Worm (Caenorhabditis elegans) whole organism, young adult: ENCODE data around the gene unc-50.
A peak's percentile ranks its signal among the peaks of the same experiment; 100 is the strongest.

ENCODE experiments used
- B0019.2 ChIP-seq: fragments of 200-800 bp; sonication (Bioruptor generic); conservative IDR thresholded peaks from 2 replicates; pipeline ENCODE4 v1.3.6; 2022; ENCODE audit warnings: missing genetic modification reagents, missing genetic modification characterization, missing compliant biosample characterization
- B0261.1 ChIP-seq: sonication (generic microtip); optimal IDR thresholded peaks from 2 replicates; lab custom pipeline; 2016; ENCODE audit warnings: mild to moderate bottlenecking, missing genetic modification characterization, moderate library complexity, missing compliant biosample characterization
- C06A6.2 ChIP-seq: fragments of 200-800 bp; sonication (Bioruptor generic); conservative IDR thresholded peaks from 2 replicates; pipeline ENCODE4 v1.3.6; 2022; ENCODE audit warnings: missing genetic modification characterization, missing compliant biosample characterization
- F10E7.11 ChIP-seq: sonication (generic microtip); optimal IDR thresholded peaks from 2 replicates; lab custom pipeline; 2017; ENCODE audit warnings: mild to moderate bottlenecking, missing genetic modification characterization, moderate library complexity, missing compliant biosample characterization
- F33H1.4 ChIP-seq: fragments of 200-800 bp; sonication (Bioruptor generic); IDR thresholded peaks from 2 replicates; pipeline ENCODE4 v1.3.6; 2022; ENCODE audit warnings: missing genetic modification reagents, missing genetic modification characterization, missing compliant biosample characterization
- F55B11.4 ChIP-seq: sonication (generic microtip); optimal IDR thresholded peaks from 2 replicates; lab custom pipeline; 2016; ENCODE audit warnings: missing compliant biosample characterization, missing genetic modification characterization, borderline replicate concordance; ENCODE audit not compliant: insufficient read depth
- K12H6.12 ChIP-seq: fragments of 200-800 bp; sonication (Bioruptor generic); optimal IDR thresholded peaks from 2 replicates; lab custom pipeline; 2018; ENCODE audit warnings: mild to moderate bottlenecking, missing genetic modification characterization, missing compliant biosample characterization
- Y79H2A.3 ChIP-seq: fragments of 200-800 bp; sonication (Bioruptor generic); conservative IDR thresholded peaks from 2 replicates; pipeline ENCODE4 v1.3.6; 2022; ENCODE audit warnings: missing genetic modification reagents, missing genetic modification characterization, missing compliant biosample characterization
- aptf-3 ChIP-seq: fragments of 200-800 bp; sonication (Bioruptor generic); IDR thresholded peaks from 2 replicates; pipeline ENCODE4 v1.3.6; 2022; ENCODE audit warnings: missing genetic modification characterization, missing compliant biosample characterization
- attf-5 ChIP-seq: fragments of 200-800 bp; sonication (Bioruptor generic); optimal IDR thresholded peaks from 2 replicates; lab custom pipeline; 2018; ENCODE audit warnings: mild to moderate bottlenecking, missing genetic modification characterization, missing compliant biosample characterization
- cebp-1 ChIP-seq, 2 experiments: fragments of 200-800 bp in 1 of 2; sonication (Bioruptor generic) in 1 of 2; sonication (generic microtip) in 1 of 2; IDR thresholded peaks in 1 of 2; optimal IDR thresholded peaks in 1 of 2; 2 replicates each; pipeline versions ENCODE4 v1.3.6 to Lab custom; 2017 to 2022; ENCODE audit warnings: missing compliant biosample characterization in 2 of 2, missing genetic modification characterization in 2 of 2, mild to moderate bottlenecking in 1 of 2, missing genetic modification reagents in 1 of 2, moderate library complexity in 1 of 2
- cebp-2 ChIP-seq: fragments of 200-800 bp; sonication (Bioruptor generic); IDR thresholded peaks from 2 replicates; pipeline ENCODE4 v1.3.6; 2022; ENCODE audit warnings: missing genetic modification characterization, missing compliant biosample characterization
- ceh-27 ChIP-seq: fragments of 200-800 bp; sonication (Bioruptor generic); optimal IDR thresholded peaks from 2 replicates; lab custom pipeline; 2018; ENCODE audit warnings: mild to moderate bottlenecking, missing genetic modification characterization, moderate library complexity, missing compliant biosample characterization
- ceh-40 ChIP-seq: fragments of 200-800 bp; sonication (Bioruptor generic); IDR thresholded peaks from 2 replicates; pipeline ENCODE4 v1.3.6; 2022; ENCODE audit warnings: missing genetic modification characterization, missing compliant biosample characterization
- ceh-58 ChIP-seq: fragments of 200-800 bp; sonication (Bioruptor generic); IDR thresholded peaks from 2 replicates; pipeline ENCODE4 v1.3.6; 2022; ENCODE audit warnings: missing genetic modification characterization, missing compliant biosample characterization
- ceh-79 ChIP-seq: sonication (generic microtip); optimal IDR thresholded peaks from 2 replicates; lab custom pipeline; 2017; ENCODE audit warnings: mild to moderate bottlenecking, missing genetic modification characterization, missing compliant biosample characterization
- chd-7 ChIP-seq: sonication (generic microtip); optimal IDR thresholded peaks from 2 replicates; lab custom pipeline; 2016; ENCODE audit warnings: mild to moderate bottlenecking, missing genetic modification characterization, moderate library complexity, missing compliant biosample characterization
- dpl-1 ChIP-seq: fragments of 150-350 bp; optimal IDR thresholded peaks from 2 replicates; lab custom pipeline; 2014; ENCODE audit warnings: missing biosample characterization, missing genetic modification reagents, missing genetic modification characterization
- efl-1 ChIP-seq: fragments of 150-350 bp; optimal IDR thresholded peaks from 2 replicates; lab custom pipeline; 2014; ENCODE audit warnings: missing biosample characterization, missing genetic modification reagents, missing genetic modification characterization
- egl-44 ChIP-seq: fragments of 200-800 bp; sonication (Bioruptor generic); IDR thresholded peaks from 2 replicates; pipeline ENCODE4 v1.3.6; 2022; ENCODE audit warnings: missing genetic modification reagents, missing genetic modification characterization, missing compliant biosample characterization
- egrh-3 ChIP-seq: fragments of 200-800 bp; sonication (Bioruptor generic); IDR thresholded peaks from 2 replicates; pipeline ENCODE4 v1.3.6; 2022; ENCODE audit warnings: missing genetic modification reagents, missing genetic modification characterization, missing compliant biosample characterization
- fkh-3 ChIP-seq: sonication (generic microtip); optimal IDR thresholded peaks from 2 replicates; lab custom pipeline; 2016; ENCODE audit warnings: mild to moderate bottlenecking, missing genetic modification characterization, missing compliant biosample characterization
- hmg-1.2 ChIP-seq: fragments of 200-800 bp; sonication (Bioruptor generic); IDR thresholded peaks from 2 replicates; pipeline ENCODE4 v1.3.6; 2022; ENCODE audit warnings: missing genetic modification reagents, missing genetic modification characterization, missing compliant biosample characterization
- hmg-20 ChIP-seq: fragments of 200-800 bp; sonication (Bioruptor generic); IDR thresholded peaks from 2 replicates; pipeline ENCODE4 v1.3.6; 2022; ENCODE audit warnings: missing genetic modification reagents, missing genetic modification characterization, missing compliant biosample characterization
- hsf-1 ChIP-seq: fragments of 200-800 bp; sonication (Bioruptor generic); IDR thresholded peaks from 2 replicates; pipeline ENCODE4 v1.3.6; 2022; ENCODE audit warnings: missing genetic modification reagents, missing genetic modification characterization, missing compliant biosample characterization
- lin-35 ChIP-seq, 3 experiments: fragments of 150-350 bp in 2 of 3; sonication (generic microtip) in 1 of 3; optimal IDR thresholded peaks; 2 replicates each; lab custom pipeline; 2014 to 2018; ENCODE audit warnings: missing biosample characterization in 3 of 3, missing genetic modification characterization in 3 of 3, missing genetic modification reagents in 3 of 3
- lin-40 ChIP-seq: sonication (generic microtip); optimal IDR thresholded peaks from 2 replicates; lab custom pipeline; 2016; ENCODE audit warnings: missing genetic modification characterization, mild to moderate bottlenecking, missing compliant biosample characterization, missing genotype, missing genetic modification reagents
- madf-8 ChIP-seq: fragments of 200-800 bp; sonication (Bioruptor generic); conservative IDR thresholded peaks from 2 replicates; pipeline ENCODE4 v1.3.6; 2022; ENCODE audit warnings: missing genetic modification reagents, missing genetic modification characterization, missing compliant biosample characterization
- mcd-1 ChIP-seq: fragments of 200-800 bp; sonication (Bioruptor generic); IDR thresholded peaks from 2 replicates; pipeline ENCODE4 v1.3.6; 2022; ENCODE audit warnings: missing genetic modification reagents, missing genetic modification characterization, missing compliant biosample characterization
- mes-4 ChIP-seq: sonication (generic microtip); optimal IDR thresholded peaks from 2 replicates; lab custom pipeline; 2016; ENCODE audit warnings: missing genotype, missing genetic modification characterization, missing compliant biosample characterization
- mxl-1 ChIP-seq: sonication (generic microtip); optimal IDR thresholded peaks from 2 replicates; lab custom pipeline; 2016; ENCODE audit warnings: missing genetic modification characterization, missing compliant biosample characterization
- nfyb-1 ChIP-seq: fragments of 200-800 bp; sonication (Bioruptor generic); IDR thresholded peaks from 2 replicates; pipeline ENCODE4 v1.3.6; 2022; ENCODE audit warnings: missing genetic modification reagents, missing genetic modification characterization, missing compliant biosample characterization
- pbrm-1 ChIP-seq: fragments of 200-800 bp; sonication (Bioruptor generic); IDR thresholded peaks from 2 replicates; pipeline ENCODE4 v1.3.6; 2022; ENCODE audit warnings: missing genetic modification reagents, missing genetic modification characterization, missing compliant biosample characterization
- snpc-4 ChIP-seq, 5 experiments: fragments of 150-350 bp in 1 of 5; sonication (generic microtip) in 4 of 5; optimal IDR thresholded peaks; 2 replicates each; lab custom pipeline; 2014 to 2018; ENCODE audit warnings: missing genetic modification characterization in 5 of 5, missing biosample characterization in 3 of 5, antibody characterized with exemption in 2 of 5, mild to moderate bottlenecking in 2 of 5, missing compliant biosample characterization in 2 of 5, missing genotype in 2 of 5, moderate library complexity in 2 of 5, missing genetic modification reagents in 1 of 5
- sptf-2 ChIP-seq: fragments of 200-800 bp; sonication (Bioruptor generic); optimal IDR thresholded peaks from 2 replicates; lab custom pipeline; 2018; ENCODE audit warnings: mild to moderate bottlenecking, missing genetic modification characterization, missing compliant biosample characterization
- unc-130 ChIP-seq: sonication (generic microtip); optimal IDR thresholded peaks from 2 replicates; lab custom pipeline; 2016; ENCODE audit warnings: missing genetic modification reagents, missing genetic modification characterization, missing compliant biosample characterization
- unc-62 ChIP-seq: fragments of 150-350 bp; optimal IDR thresholded peaks from 2 replicates; lab custom pipeline; 2014; ENCODE audit warnings: missing biosample characterization, missing genetic modification reagents, missing genetic modification characterization
- zfh-2 ChIP-seq: fragments of 200-800 bp; sonication (Bioruptor generic); conservative IDR thresholded peaks from 2 replicates; pipeline ENCODE4 v1.3.6; 2022; ENCODE audit warnings: missing genetic modification reagents, missing genetic modification characterization, missing compliant biosample characterization
- zim-3 ChIP-seq: sonication (generic microtip); optimal IDR thresholded peaks from 2 replicates; lab custom pipeline; 2017; ENCODE audit warnings: mild to moderate bottlenecking, missing genetic modification characterization, moderate library complexity, missing compliant biosample characterization
- ztf-22 ChIP-seq: fragments of 200-800 bp; sonication (Bioruptor generic); optimal IDR thresholded peaks from 2 replicates; lab custom pipeline; 2018; ENCODE audit warnings: mild to moderate bottlenecking, missing genetic modification characterization, moderate library complexity, missing compliant biosample characterization

Gene unc-50

DNA sequence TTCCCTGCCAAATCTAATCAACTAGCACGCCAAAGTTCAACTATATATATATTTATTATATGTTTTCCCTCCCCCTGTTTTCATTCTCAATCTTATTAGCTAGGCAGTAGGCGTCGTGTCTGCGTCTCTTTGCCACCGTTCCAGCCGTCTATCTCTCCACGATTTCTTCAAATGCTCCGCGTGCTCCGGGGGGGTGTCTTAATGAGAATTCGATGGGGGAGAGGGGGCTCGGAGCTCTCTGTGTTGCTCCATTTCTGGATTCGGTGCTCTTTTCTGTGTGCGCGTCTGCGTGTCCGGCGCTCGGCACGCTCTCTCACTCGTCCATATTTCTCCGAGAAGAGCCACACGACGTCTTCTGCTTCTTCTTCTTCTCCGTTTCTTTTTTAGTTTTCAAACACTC is 33.7 kb downstream of the unc-50 start:
- TF ChIP-seq B0019.2 (GFP tag; lab: Robert Waterston, UW) = no peak
- no peak for TF ChIP-seq Y79H2A.3 (GFP tag; lab: Robert Waterston, UW)
- TF ChIP-seq B0261.1 (tag; lab: Kevin White, UChicago) = no peak
- TF ChIP-seq sptf-2 = no peak
- no peak for TF ChIP-seq snpc-4 (GFP tag; optimal IDR thresholded peaks at IDR 0.05; lab: Kevin White, UChicago)
- TF ChIP-seq snpc-4 (tag; optimal IDR thresholded peaks at IDR 0.05; lab: Kevin White, UChicago) = peak in 1 of 4 experiments; percentile 16
- TF ChIP-seq ceh-40 (GFP tag; lab: Robert Waterston, UW) = no peak
- no peak for TF ChIP-seq C06A6.2 (GFP tag; lab: Robert Waterston, UW)
- no peak for TF ChIP-seq mes-4 (tag; lab: Kevin White, UChicago)
- peak; percentile 58 for TF ChIP-seq ztf-22 (GFP tag; lab: Kevin White, UChicago)
- TF ChIP-seq hmg-1.2 (GFP tag; lab: Robert Waterston, UW) = peak; percentile 49
- TF ChIP-seq mcd-1 (GFP tag; lab: Robert Waterston, UW) = peak; percentile 52
- no peak for TF ChIP-seq mxl-1
- TF ChIP-seq F55B11.4 (tag; lab: Kevin White, UChicago) = no peak
- peak; percentile 50 for TF ChIP-seq ceh-27 (GFP tag; lab: Kevin White, UChicago)
- TF ChIP-seq dpl-1 = no peak
- TF ChIP-seq nfyb-1 (GFP tag; lab: Robert Waterston, UW) = peak; percentile 34; the same call in 1 of the 2 replicates
- no peak for TF ChIP-seq aptf-3 (GFP tag; lab: Robert Waterston, UW)
- no peak for TF ChIP-seq efl-1 (GFP tag; lab: Kevin White, UChicago)
- peak; percentile 64; the same call in 1 of the 2 replicates for TF ChIP-seq cebp-2 (GFP tag; lab: Robert Waterston, UW)
- peak; percentile 72 for TF ChIP-seq attf-5 (GFP tag; lab: Kevin White, UChicago)
- TF ChIP-seq pbrm-1 = no peak
- TF ChIP-seq zim-3 = no peak
- peak in 1 of 3 experiments; percentile 18 for TF ChIP-seq lin-35 (GFP tag; optimal IDR thresholded peaks at IDR 0.05; lab: Kevin White, UChicago)
- TF ChIP-seq F10E7.11 (tag; lab: Kevin White, UChicago) = no peak
- TF ChIP-seq egl-44 (GFP tag; lab: Robert Waterston, UW) = no peak
- TF ChIP-seq zfh-2 (GFP tag; lab: Robert Waterston, UW) = peak; percentile 99
- TF ChIP-seq madf-8 (GFP tag; lab: Robert Waterston, UW) = no peak
- TF ChIP-seq ceh-79 (tag; lab: Kevin White, UChicago) = no peak
- no peak for TF ChIP-seq unc-130
- TF ChIP-seq F33H1.4 (GFP tag; lab: Robert Waterston, UW) = no peak
- TF ChIP-seq fkh-3 (tag; lab: Kevin White, UChicago) = no peak
- TF ChIP-seq K12H6.12 = peak; percentile 85
- TF ChIP-seq unc-62 (GFP tag; lab: Kevin White, UChicago) = no peak
- peak; percentile 48 for TF ChIP-seq lin-40
- peak; percentile 58; the same call in 1 of the 2 replicates for TF ChIP-seq egrh-3 (GFP tag; lab: Robert Waterston, UW)
- no peak for TF ChIP-seq cebp-1 (GFP tag; IDR thresholded peaks at IDR 0.05; lab: Robert Waterston, UW)
- TF ChIP-seq cebp-1 (tag; optimal IDR thresholded peaks at IDR 0.05; lab: Kevin White, UChicago) = peak; percentile 64
- TF ChIP-seq ceh-58 = no peak
- no peak for TF ChIP-seq chd-7
- no peak for TF ChIP-seq hmg-20
- no peak for TF ChIP-seq hsf-1 (GFP tag; lab: Robert Waterston, UW)
